Worm (Caenorhabditis elegans): ENCODE results near the gene grd-8.

Gene grd-8

ce11 chrV:7888036-7888435, 45.7 kb downstream of the grd-8 start:
- TF ChIP-seq fos-1 (tag; optimal IDR thresholded peaks at IDR 0.05) (peak; percentile 50), dmd-4 (tag; optimal IDR thresholded peaks at IDR 0.05) (no peak)

DNA sequence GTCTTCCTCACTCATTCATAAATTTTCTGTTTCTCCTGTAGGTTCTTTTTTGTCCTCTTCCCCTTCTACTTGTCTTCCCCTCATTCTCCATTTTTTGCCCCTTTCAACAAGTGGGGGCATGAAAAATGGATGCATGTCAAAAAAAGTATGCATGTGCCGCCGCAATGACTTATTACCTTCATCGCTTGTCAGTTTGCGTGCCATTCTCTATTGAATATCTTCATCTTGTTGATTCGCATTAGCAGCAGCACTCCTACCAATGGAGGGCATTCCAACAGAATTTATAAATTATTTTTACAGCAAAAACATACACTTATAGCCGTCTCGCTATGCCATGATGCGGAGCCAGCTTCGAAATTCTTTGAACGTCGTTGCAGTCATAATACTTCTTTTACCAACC, 48.9 kb downstream of the grd-8 start, which contains the start of gene F40A3.1:
F40A3.1 (plus strand) TSS at position 301 of the 400 bp plus-strand sequence.
- no peak for TF ChIP-seq mab-5 (tag; optimal IDR thresholded peaks at IDR 0.05)

Measured in whole organism, L2 larva.